Worm (Caenorhabditis elegans): ENCODE data around the gene dsl-7.

The dsl-7 gene

DNA sequence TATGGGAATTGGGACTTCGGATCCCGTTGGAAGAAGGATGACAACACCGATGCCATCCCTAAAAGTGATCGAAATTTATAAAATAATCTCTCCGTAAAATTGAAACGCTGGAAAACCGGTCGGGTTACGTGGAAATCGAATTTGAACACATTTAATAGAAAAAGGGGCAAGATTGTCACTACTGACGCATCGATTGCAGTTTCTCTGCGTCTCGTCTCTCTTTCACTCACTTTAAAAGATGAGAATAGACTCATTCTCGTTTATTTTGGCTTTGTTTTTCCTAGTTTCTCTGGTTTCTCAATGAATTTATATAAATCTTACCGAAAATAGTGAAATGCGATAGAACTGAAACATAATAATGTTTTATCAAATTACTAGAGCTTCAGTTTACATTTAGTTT is 48.7 kb downstream of the dsl-7 start, which contains the start of gene scyl-1:
Gene scyl-1 (minus strand): TSS at position 56 of the 400 bp plus-strand sequence.
- TF ChIP-seq elt-3 (tag; optimal IDR thresholded peaks at IDR 0.05) (no peak), sea-2 (GFP tag; optimal IDR thresholded peaks at IDR 0.05) (no peak), mml-1 (tag; optimal IDR thresholded peaks at IDR 0.05) (no peak), nhr-77 (tag; optimal IDR thresholded peaks at IDR 0.05) (peak; percentile 1), ceh-9 (tag; optimal IDR thresholded peaks at IDR 0.05) (no peak), egl-5 (tag; optimal IDR thresholded peaks at IDR 0.05) (no peak), ceh-28 (tag; optimal IDR thresholded peaks at IDR 0.05) (peak; percentile 62), aly-2 (tag; optimal IDR thresholded peaks at IDR 0.05) (no peak), zag-1 (tag; optimal IDR thresholded peaks at IDR 0.05) (no peak), elt-1 (tag; optimal IDR thresholded peaks at IDR 0.05) (peak; percentile 18), ZK546.5 (tag; optimal IDR thresholded peaks at IDR 0.05) (no peak), mdl-1 (tag; optimal IDR thresholded peaks at IDR 0.05) (no peak), nhr-11 (tag; optimal IDR thresholded peaks at IDR 0.05) (no peak), hmg-11 (tag; optimal IDR thresholded peaks at IDR 0.05) (peak; percentile 87), unc-39 (tag; optimal IDR thresholded peaks at IDR 0.05) (no peak), fos-1 (tag; optimal IDR thresholded peaks at IDR 0.05) (no peak), nhr-25 (tag; optimal IDR thresholded peaks at IDR 0.05) (peak; percentile 69), nfya-1 (tag; optimal IDR thresholded peaks at IDR 0.05; ENCODE audit: insufficient read depth) (peak; percentile 74), lin-15B (tag; optimal IDR thresholded peaks at IDR 0.05) (peak; percentile 69), fkh-10 (GFP tag; optimal IDR thresholded peaks at IDR 0.05) (no peak), fkh-2 (tag; optimal IDR thresholded peaks at IDR 0.05) (no peak), elt-2 (tag; optimal IDR thresholded peaks at IDR 0.05) (peak; percentile 45), ceh-82 (tag; optimal IDR thresholded peaks at IDR 0.05) (no peak), tbx-2 (tag; optimal IDR thresholded peaks at IDR 0.05) (peak; percentile 48), pqm-1 (tag; optimal IDR thresholded peaks at IDR 0.05) (peak; percentile 20), ceh-16 (tag; optimal IDR thresholded peaks at IDR 0.05) (no peak), eor-1 (tag; optimal IDR thresholded peaks at IDR 0.05) (no peak), skn-1 (tag; optimal IDR thresholded peaks at IDR 0.05) (no peak), ztf-11 (tag; optimal IDR thresholded peaks at IDR 0.05) (no peak), nhr-67 (tag; optimal IDR thresholded peaks at IDR 0.05) (no peak), lin-39 (tag; optimal IDR thresholded peaks at IDR 0.05) (peak; percentile 26), ztf-4 (tag; optimal IDR thresholded peaks at IDR 0.05) (no peak), unc-62 (GFP tag; optimal IDR thresholded peaks at IDR 0.05) (no peak), egl-27 (tag; optimal IDR thresholded peaks at IDR 0.05) (peak; percentile 13), R02D3.7 (tag; optimal IDR thresholded peaks at IDR 0.05) (peak; percentile 40), lsy-12 (tag; optimal IDR thresholded peaks at IDR 0.05) (peak; percentile 30), jun-1 (tag; optimal IDR thresholded peaks at IDR 0.05) (peak; percentile 62), pha-4 (tag; optimal IDR thresholded peaks at IDR 0.05) (peak; percentile 75), nhr-43 (tag; optimal IDR thresholded peaks at IDR 0.05; ENCODE audit: poor library complexity, severe bottlenecking) (peak; percentile 91), nhr-76 (tag; optimal IDR thresholded peaks at IDR 0.05) (no peak), nhr-12 (tag; optimal IDR thresholded peaks at IDR 0.05) (no peak), daf-12 (tag; optimal IDR thresholded peaks at IDR 0.05) (no peak), ama-1 (optimal IDR thresholded peaks at IDR 0.05) (no peak), snpc-4 (tag; optimal IDR thresholded peaks at IDR 0.05) (peak; percentile 45), nhr-28 (tag; optimal IDR thresholded peaks at IDR 0.05) (no peak), nhr-237 (tag; optimal IDR thresholded peaks at IDR 0.05) (no peak), nhr-23 (tag; optimal IDR thresholded peaks at IDR 0.05) (peak; percentile 94)
